Worm (Caenorhabditis elegans) whole organism, mixed stage, embryonic: ENCODE data around the gene C14A6.12.

ENCODE experiments used
- M03D4.4 ChIP-seq: sonication (generic microtip); optimal IDR thresholded peaks from 2 replicates; lab custom pipeline; 2017; ENCODE audit warnings: mild to moderate bottlenecking, missing genetic modification characterization, missing compliant biosample characterization
- bed-3 ChIP-seq: fragments of 200-800 bp; sonication (Bioruptor generic); optimal IDR thresholded peaks from 3 replicates; lab custom pipeline; 2018; ENCODE audit warnings: mild to moderate bottlenecking, missing genetic modification characterization, moderate library complexity, missing compliant biosample characterization
- blmp-1 ChIP-seq: fragments of 150-350 bp; optimal IDR thresholded peaks from 2 replicates; lab custom pipeline; 2014; ENCODE audit warnings: missing biosample characterization, missing genetic modification characterization
- ceh-39 ChIP-seq: fragments of 150-350 bp; optimal IDR thresholded peaks from 2 replicates; lab custom pipeline; 2014; ENCODE audit warnings: missing biosample characterization, missing genetic modification characterization
- ces-1 ChIP-seq: fragments of 150-350 bp; optimal IDR thresholded peaks from 2 replicates; lab custom pipeline; 2014; ENCODE audit warnings: missing biosample characterization, missing genetic modification reagents, missing genetic modification characterization
- cnd-1 ChIP-seq: fragments of 200-800 bp; sonication (Bioruptor generic); optimal IDR thresholded peaks from 2 replicates; lab custom pipeline; 2018; ENCODE audit warnings: mild to moderate bottlenecking, missing genetic modification characterization, missing compliant biosample characterization
- drap-1 ChIP-seq: fragments of 200-800 bp; sonication (Bioruptor generic); optimal IDR thresholded peaks from 3 replicates; lab custom pipeline; 2018; ENCODE audit warnings: mild to moderate bottlenecking, missing genetic modification characterization, missing compliant biosample characterization
- elt-1 ChIP-seq: sonication (generic microtip); optimal IDR thresholded peaks from 2 replicates; lab custom pipeline; 2017; ENCODE audit warnings: missing genetic modification characterization, mild to moderate bottlenecking, missing compliant biosample characterization, antibody characterized with exemption, moderate library complexity, borderline replicate concordance; ENCODE audit not compliant: insufficient read depth
- elt-3 ChIP-seq: fragments of 150-350 bp; optimal IDR thresholded peaks from 2 replicates; lab custom pipeline; 2014; ENCODE audit warnings: missing biosample characterization, missing genetic modification characterization
- flh-1 ChIP-seq: fragments of 200-800 bp; sonication (Bioruptor generic); optimal IDR thresholded peaks from 2 replicates; lab custom pipeline; 2018; ENCODE audit warnings: mild to moderate bottlenecking, missing genetic modification characterization, moderate library complexity, missing compliant biosample characterization
- hlh-1 ChIP-seq: fragments of 150-350 bp; optimal IDR thresholded peaks from 2 replicates; lab custom pipeline; 2014; ENCODE audit warnings: missing biosample characterization, missing genetic modification reagents, missing genetic modification characterization
- lin-13 ChIP-seq: fragments of 150-350 bp; optimal IDR thresholded peaks from 2 replicates; lab custom pipeline; 2014; ENCODE audit warnings: missing biosample characterization, missing genetic modification characterization
- lin-32 ChIP-seq: fragments of 200-800 bp; sonication (Bioruptor generic); optimal IDR thresholded peaks from 2 replicates; lab custom pipeline; 2018; ENCODE audit warnings: mild to moderate bottlenecking, missing genetic modification characterization, missing compliant biosample characterization
- mab-5 ChIP-seq: fragments of 150-350 bp; optimal IDR thresholded peaks from 2 replicates; lab custom pipeline; 2014; ENCODE audit warnings: missing biosample characterization, missing genetic modification characterization
- mep-1 ChIP-seq: fragments of 150-350 bp; optimal IDR thresholded peaks from 2 replicates; lab custom pipeline; 2017; ENCODE audit warnings: missing biosample characterization, missing genetic modification reagents, missing genetic modification characterization, inconsistent platforms
- mls-2 ChIP-seq: sonication (generic microtip); optimal IDR thresholded peaks from 2 replicates; lab custom pipeline; 2016; ENCODE audit warnings: mild to moderate bottlenecking, missing genetic modification characterization, moderate library complexity, missing compliant biosample characterization
- nhr-12 ChIP-seq: fragments of 150-350 bp; optimal IDR thresholded peaks from 2 replicates; lab custom pipeline; 2014; ENCODE audit warnings: missing biosample characterization, missing genetic modification characterization
- nhr-2 ChIP-seq: fragments of 150-350 bp; optimal IDR thresholded peaks from 2 replicates; lab custom pipeline; 2014; ENCODE audit warnings: missing biosample characterization, missing genetic modification characterization
- nhr-237 ChIP-seq: fragments of 150-350 bp; optimal IDR thresholded peaks from 2 replicates; lab custom pipeline; 2014; ENCODE audit warnings: missing biosample characterization, missing genetic modification characterization
- nhr-28 ChIP-seq: fragments of 150-350 bp; optimal IDR thresholded peaks from 2 replicates; lab custom pipeline; 2014; ENCODE audit warnings: missing biosample characterization, missing genetic modification characterization
- nhr-76 ChIP-seq: sonication (generic microtip); optimal IDR thresholded peaks from 2 replicates; lab custom pipeline; 2017; ENCODE audit warnings: missing biosample characterization, missing genetic modification characterization
- pha-4 ChIP-seq: fragments of 150-350 bp; optimal IDR thresholded peaks from 2 replicates; lab custom pipeline; 2018; ENCODE audit warnings: missing biosample characterization, missing genetic modification reagents, missing genetic modification characterization
- snpc-4 ChIP-seq: fragments of 150-350 bp; optimal IDR thresholded peaks from 2 replicates; lab custom pipeline; 2014; ENCODE audit warnings: missing biosample characterization, missing genetic modification characterization
- sptf-1 ChIP-seq: sonication (generic microtip); optimal IDR thresholded peaks from 2 replicates; lab custom pipeline; 2017; ENCODE audit warnings: mild to moderate bottlenecking, missing genetic modification characterization, moderate library complexity, missing compliant biosample characterization
- tbx-8 ChIP-seq: fragments of 200-800 bp; sonication (Bioruptor generic); optimal IDR thresholded peaks from 2 replicates; lab custom pipeline; 2018; ENCODE audit warnings: mild to moderate bottlenecking, missing genetic modification characterization, moderate library complexity, missing compliant biosample characterization
- unc-120 ChIP-seq: sonication (generic microtip); optimal IDR thresholded peaks from 2 replicates; lab custom pipeline; 2017; ENCODE audit warnings: missing genetic modification characterization, missing compliant biosample characterization; ENCODE audit not compliant: poor library complexity, severe bottlenecking
- unc-39 ChIP-seq: fragments of 150-350 bp; optimal IDR thresholded peaks from 2 replicates; lab custom pipeline; 2014; ENCODE audit warnings: missing biosample characterization, missing genetic modification characterization
- unc-62 ChIP-seq: fragments of 150-350 bp; optimal IDR thresholded peaks from 2 replicates; lab custom pipeline; 2014; ENCODE audit warnings: missing biosample characterization, missing genetic modification reagents, missing genetic modification characterization
- zip-8 ChIP-seq: fragments of 150-350 bp; optimal IDR thresholded peaks from 2 replicates; lab custom pipeline; 2014; ENCODE audit warnings: missing biosample characterization, missing genetic modification characterization
- ztf-11 ChIP-seq: fragments of 150-350 bp; optimal IDR thresholded peaks from 2 replicates; lab custom pipeline; 2014; ENCODE audit warnings: missing biosample characterization, missing genetic modification characterization

Gene C14A6.12

ce11 chrV:18162568-18162967 lies at the start of gene C14A6.12:
Gene C14A6.12, minus strand, starts transcription at chrV:18162668.
- TF ChIP-seq elt-1 (tag; lab: Kevin White, UChicago), result no peak

DNA sequence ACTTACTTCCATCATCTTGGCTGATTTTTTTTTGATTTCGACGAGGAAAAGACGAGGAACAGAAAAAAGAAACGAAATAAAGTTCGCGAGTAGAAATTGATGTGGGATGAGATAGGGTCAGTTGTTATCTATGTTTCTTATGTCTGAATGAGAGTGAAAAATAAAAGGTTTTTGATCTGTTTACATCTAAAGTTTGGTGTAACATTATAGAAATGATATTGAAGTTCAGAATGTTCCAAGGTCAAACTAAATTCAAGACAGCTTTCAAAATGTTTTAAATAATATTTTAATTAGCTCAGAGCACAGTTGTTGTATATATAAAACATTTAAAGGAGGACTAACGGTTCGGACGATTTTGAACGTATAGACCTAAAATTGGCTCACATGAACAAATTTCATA lies 46.6 kb upstream of the C14A6.12 start, which contains the start of gene F16H6.7:
Gene F16H6.7, minus strand, starts transcription at position 101 of the 400 bp plus-strand sequence.
- TF ChIP-seq mab-5 (no peak), flh-1 (GFP tag; lab: Kevin White, UChicago) (no peak), sptf-1 (tag; lab: Kevin White, UChicago) (no peak), bed-3 (GFP tag; lab: Kevin White, UChicago) (no peak), ztf-11 (tag; lab: Kevin White, UChicago) (no peak)

ce11 chrV:18198421-18198820 lies 36.0 kb upstream of the C14A6.12 start, which contains the start of gene F16H6.4:
Gene F16H6.4, plus strand, starts transcription at chrV:18198721.
- TF ChIP-seq blmp-1 (tag; lab: Kevin White, UChicago) (no peak), flh-1 (GFP tag; lab: Kevin White, UChicago) (no peak), elt-3 (tag; lab: Kevin White, UChicago) (no peak), hlh-1 (no peak), nhr-76 (tag; lab: Kevin White, UChicago) (no peak), lin-32 (no peak), unc-62 (GFP tag; lab: Kevin White, UChicago) (no peak), nhr-28 (tag; lab: Kevin White, UChicago) (no peak), bed-3 (GFP tag; lab: Kevin White, UChicago) (no peak), zip-8 (tag; lab: Kevin White, UChicago) (no peak)

- TF ChIP-seq flh-1 (GFP tag; lab: Kevin White, UChicago), result no peak
- no peak for TF ChIP-seq snpc-4
- no peak for TF ChIP-seq nhr-28 (tag; lab: Kevin White, UChicago)
- TF ChIP-seq unc-39, result no peak
- no peak for TF ChIP-seq pha-4 (tag; lab: Kevin White, UChicago)
- TF ChIP-seq mep-1 (tag; lab: Kevin White, UChicago), result no peak
- no peak for TF ChIP-seq nhr-237 (tag; lab: Kevin White, UChicago)
- no peak for TF ChIP-seq unc-62 (GFP tag; lab: Kevin White, UChicago)
- TF ChIP-seq elt-3 (tag; lab: Kevin White, UChicago), result no peak
- TF ChIP-seq ceh-39, result no peak
- TF ChIP-seq unc-120, result no peak
- TF ChIP-seq zip-8 (tag; lab: Kevin White, UChicago), result no peak
- TF ChIP-seq mab-5, result no peak
- no peak for TF ChIP-seq sptf-1 (tag; lab: Kevin White, UChicago)
- TF ChIP-seq lin-13, result no peak
- no peak for TF ChIP-seq M03D4.4
- TF ChIP-seq drap-1 (GFP tag; lab: Kevin White, UChicago), result no peak
- TF ChIP-seq nhr-76 (tag; lab: Kevin White, UChicago), result no peak
- no peak for TF ChIP-seq mls-2 (tag; lab: Kevin White, UChicago)
- no peak for TF ChIP-seq elt-1 (tag; lab: Kevin White, UChicago)
Observed at ce11 chrV:18195006-18195405, 32.5 kb upstream of the C14A6.12 start, which contains the start of gene F16H6.3. Gene F16H6.3, plus strand, starts transcription at chrV:18195306.

ce11 chrV:18191128-18191527 lies 28.7 kb upstream of the C14A6.12 start, which contains the start of gene clec-42:
Gene clec-42, plus strand, starts transcription at chrV:18191412.
- TF ChIP-seq nhr-76 (tag; lab: Kevin White, UChicago) (no peak), ztf-11 (tag; lab: Kevin White, UChicago) (no peak), drap-1 (GFP tag; lab: Kevin White, UChicago) (no peak), mep-1 (tag; lab: Kevin White, UChicago) (no peak), nhr-12 (tag; lab: Kevin White, UChicago) (no peak), mls-2 (tag; lab: Kevin White, UChicago) (no peak), hlh-1 (no peak), snpc-4 (no peak), M03D4.4 (no peak), bed-3 (GFP tag; lab: Kevin White, UChicago) (no peak), mab-5 (no peak), ces-1 (GFP tag; lab: Kevin White, UChicago) (no peak), tbx-8 (GFP tag; lab: Kevin White, UChicago) (no peak), zip-8 (tag; lab: Kevin White, UChicago) (no peak), unc-120 (no peak), unc-62 (GFP tag; lab: Kevin White, UChicago) (no peak), nhr-237 (tag; lab: Kevin White, UChicago) (no peak), cnd-1 (tag; lab: Kevin White, UChicago) (no peak), nhr-2 (tag; lab: Kevin White, UChicago) (no peak), blmp-1 (tag; lab: Kevin White, UChicago) (no peak)
